Worm (Caenorhabditis elegans): ENCODE data around the gene srd-74.

The srd-74 gene

ce11 chrIII:11738482-11738881, 43.4 kb upstream of the srd-74 start (continued):
- TF ChIP-seq tbp1 (GFP tag; optimal IDR thresholded peaks at IDR 0.05): no peak
- peak; percentile 45 for TF ChIP-seq K12H6.12 (tag; optimal IDR thresholded peaks at IDR 0.05)
- peak; percentile 80 for TF ChIP-seq somi-1 (GFP tag; optimal IDR thresholded peaks at IDR 0.05)
- TF ChIP-seq nhr-120 (GFP tag; IDR thresholded peaks at IDR 0.05): no peak
- peak in 1 of 3 experiments; percentile 53 for TF ChIP-seq lin-35 (GFP tag; optimal IDR thresholded peaks at IDR 0.05)
- TF ChIP-seq B0035.1 (tag; optimal IDR thresholded peaks at IDR 0.05): no peak
- no peak for TF ChIP-seq lin-54 (GFP tag; optimal IDR thresholded peaks at IDR 0.05)
- no peak for TF ChIP-seq cebp-1 (GFP tag; IDR thresholded peaks at IDR 0.05)
- peak; percentile 66 for TF ChIP-seq cebp-1 (tag; optimal IDR thresholded peaks at IDR 0.05)
- no peak for TF ChIP-seq Y53F4B.3 (GFP tag; IDR thresholded peaks at IDR 0.05)
- no peak for TF ChIP-seq egrh-3 (GFP tag; IDR thresholded peaks at IDR 0.05)
- TF ChIP-seq die-1 (tag; optimal IDR thresholded peaks at IDR 0.05): no peak
- peak; percentile 9; the same call in 1 of the 2 replicates for TF ChIP-seq mcd-1 (GFP tag; IDR thresholded peaks at IDR 0.05)
- TF ChIP-seq egl-18 (GFP tag; IDR thresholded peaks at IDR 0.05): no peak
- no peak for TF ChIP-seq zfh-2 (GFP tag; conservative IDR thresholded peaks at IDR 0.05)
- TF ChIP-seq rec-8 (tag; optimal IDR thresholded peaks at IDR 0.05): no peak
- TF ChIP-seq madf-6 (GFP tag; IDR thresholded peaks at IDR 0.05): no peak
- no peak for TF ChIP-seq chd-7 (tag; optimal IDR thresholded peaks at IDR 0.05)
- no peak for TF ChIP-seq ceh-27 (GFP tag; optimal IDR thresholded peaks at IDR 0.05)
- no peak for TF ChIP-seq nfya-1 (tag; optimal IDR thresholded peaks at IDR 0.05; ENCODE audit: borderline replicate concordance, insufficient read depth)
- TF ChIP-seq snpc-1.1 (tag; optimal IDR thresholded peaks at IDR 0.05; ENCODE audit: insufficient read depth): no peak
- no peak for TF ChIP-seq ets-4 (GFP tag; optimal IDR thresholded peaks at IDR 0.05)
- TF ChIP-seq cebp-2 (GFP tag; IDR thresholded peaks at IDR 0.05): no peak
- TF ChIP-seq attf-3 (GFP tag; conservative IDR thresholded peaks at IDR 0.05): no peak
- TF ChIP-seq F37B4.10 (GFP tag; IDR thresholded peaks at IDR 0.05): no peak
- TF ChIP-seq ztf-22 (GFP tag; optimal IDR thresholded peaks at IDR 0.05): no peak
- TF ChIP-seq madf-3 (GFP tag; IDR thresholded peaks at IDR 0.05): no peak
- 0 out of 2 replicates have a peak, but pooled peaks have one; percentile 22 for TF ChIP-seq C06A6.2 (GFP tag; conservative IDR thresholded peaks at IDR 0.05)
- TF ChIP-seq lin-26 (GFP tag; IDR thresholded peaks at IDR 0.05): peak; percentile 63; the same call in 1 of the 2 replicates

- TF ChIP-seq lag-1 (GFP tag; IDR thresholded peaks at IDR 0.05) (no peak), F39B2.1 (GFP tag; IDR thresholded peaks at IDR 0.05) (no peak), lsl-1 (GFP tag; optimal IDR thresholded peaks at IDR 0.05) (no peak), die-1 (tag; optimal IDR thresholded peaks at IDR 0.05) (no peak), Y56A3A.18 (GFP tag; IDR thresholded peaks at IDR 0.05) (no peak), F10E7.11 (tag; optimal IDR thresholded peaks at IDR 0.05) (no peak), bed-1 (GFP tag; IDR thresholded peaks at IDR 0.05) (no peak), mes-4 (tag; optimal IDR thresholded peaks at IDR 0.05) (no peak), rpc-1 (optimal IDR thresholded peaks at IDR 0.05) (no peak), rpc-1 (tag; optimal IDR thresholded peaks at IDR 0.05) (no peak), hlh-12 (tag; optimal IDR thresholded peaks at IDR 0.05) (no peak)
These were observed 41.0 kb upstream of the srd-74 start for ce11 chrIII:11740868-11741267.
